Fruit fly (Drosophila melanogaster) whole organism, embryonic: ENCODE measurements around the gene CG14668.
A peak's percentile ranks its signal among the peaks of the same experiment; 100 is the strongest.

Experiments
- Antp ChIP-seq: fragments of 200-800 bp; sonication (Bioruptor generic); optimal IDR thresholded peaks from 3 replicates; lab custom pipeline; 2016; ENCODE audit warnings: missing biosample characterization, missing genetic modification characterization
- B-H1 ChIP-seq: fragments of 200-800 bp; sonication (Bioruptor generic); IDR thresholded peaks from 3 replicates; pipeline ENCODE4 v1.3.6; 2022; ENCODE audit warnings: missing biosample characterization, missing genetic modification characterization
- Bdp1 ChIP-seq: fragments of 200-800 bp; sonication (Bioruptor generic); optimal IDR thresholded peaks from 3 replicates; lab custom pipeline; 2016; ENCODE audit warnings: missing biosample characterization, missing genetic modification characterization
- Blimp-1 ChIP-seq: fragments of 200-800 bp; sonication (Bioruptor generic); optimal IDR thresholded peaks from 3 replicates; lab custom pipeline; 2018; ENCODE audit warnings: missing biosample characterization, missing genetic modification characterization, mild to moderate bottlenecking, moderate library complexity, missing genetic modification reagents
- Bteb2 ChIP-seq: fragments of 200-800 bp; sonication (Bioruptor generic); optimal IDR thresholded peaks from 2 replicates; lab custom pipeline; 2016; ENCODE audit warnings: missing biosample characterization, missing genetic modification characterization
- CG10147 ChIP-seq: fragments of 200-800 bp; sonication (Bioruptor generic); optimal IDR thresholded peaks from 2 replicates; lab custom pipeline; 2019; ENCODE audit warnings: missing biosample characterization, mild to moderate bottlenecking, missing genetic modification characterization, moderate library complexity
- CG10321 ChIP-seq: fragments of 200-800 bp; sonication (Bioruptor generic); IDR thresholded peaks from 2 replicates; pipeline ENCODE4 v1.3.6; 2022; ENCODE audit warnings: missing biosample characterization, missing genetic modification characterization
- CG11456 ChIP-seq: fragments of 200-800 bp; sonication (Bioruptor generic); IDR thresholded peaks from 3 replicates; pipeline ENCODE4 v1.3.6; 2022; ENCODE audit warnings: missing biosample characterization, missing genetic modification characterization
- CG13123 ChIP-seq: fragments of 200-800 bp; sonication (Bioruptor generic); optimal IDR thresholded peaks from 2 replicates; lab custom pipeline; 2016; ENCODE audit warnings: missing biosample characterization, missing genetic modification characterization
- CG14014 ChIP-seq: fragments of 200-800 bp; sonication (Bioruptor generic); IDR thresholded peaks from 2 replicates; pipeline ENCODE4 v1.3.6; 2022; ENCODE audit warnings: missing biosample characterization, missing genetic modification characterization
- CG17359 ChIP-seq: fragments of 200-800 bp; sonication (Bioruptor generic); optimal IDR thresholded peaks from 3 replicates; lab custom pipeline; 2018; ENCODE audit warnings: missing biosample characterization, mild to moderate bottlenecking, missing genetic modification characterization, moderate library complexity
- CG17361 ChIP-seq: fragments of 200-800 bp; sonication (Bioruptor generic); IDR thresholded peaks from 3 replicates; pipeline ENCODE4 v1.3.6; 2022; ENCODE audit warnings: missing biosample characterization, missing genetic modification characterization
- CG18476 ChIP-seq: fragments of 200-800 bp; sonication (Bioruptor generic); optimal IDR thresholded peaks from 2 replicates; lab custom pipeline; 2016; ENCODE audit warnings: missing biosample characterization, mild to moderate bottlenecking, missing genetic modification characterization
- CG18599 ChIP-seq: fragments of 200-800 bp; sonication (Bioruptor generic); optimal IDR thresholded peaks from 3 replicates; lab custom pipeline; 2017; ENCODE audit warnings: missing biosample characterization, missing genetic modification characterization, mild to moderate bottlenecking, moderate library complexity, missing genetic modification reagents
- CG2202 ChIP-seq: fragments of 200-800 bp; sonication (Bioruptor generic); optimal IDR thresholded peaks from 2 replicates; lab custom pipeline; 2018; ENCODE audit warnings: missing biosample characterization, mild to moderate bottlenecking, missing genetic modification characterization
- CG5245 ChIP-seq: fragments of 200-800 bp; sonication (Bioruptor generic); optimal IDR thresholded peaks from 3 replicates; lab custom pipeline; 2016; ENCODE audit warnings: missing biosample characterization, missing genetic modification characterization
- CG6689 ChIP-seq: fragments of 200-800 bp; sonication (Bioruptor generic); IDR thresholded peaks from 2 replicates; pipeline ENCODE4 v1.3.6; 2022; ENCODE audit warnings: missing biosample characterization, missing genetic modification characterization
- CHES-1-like ChIP-seq: fragments of 200-800 bp; sonication (Bioruptor generic); optimal IDR thresholded peaks from 2 replicates; lab custom pipeline; 2016; ENCODE audit warnings: missing biosample characterization, missing genetic modification characterization
- Chrac-16 ChIP-seq: fragments of 200-800 bp; sonication (Bioruptor generic); optimal IDR thresholded peaks from 3 replicates; lab custom pipeline; 2016; ENCODE audit warnings: missing biosample characterization, missing genetic modification characterization
- CkIIα-i1 ChIP-seq: fragments of 200-800 bp; sonication (Bioruptor generic); IDR thresholded peaks from 2 replicates; pipeline ENCODE4 v1.3.6; 2022; ENCODE audit warnings: missing biosample characterization, missing genetic modification characterization
- D19B ChIP-seq: fragments of 200-800 bp; sonication (Bioruptor generic); optimal IDR thresholded peaks from 2 replicates; lab custom pipeline; 2017; ENCODE audit warnings: missing biosample characterization, mild to moderate bottlenecking, missing genetic modification characterization
- Dll ChIP-seq: fragments of 200-800 bp; sonication (Bioruptor generic); IDR thresholded peaks from 4 replicates; pipeline ENCODE4 v1.3.6; 2022; ENCODE audit warnings: missing biosample characterization, missing genetic modification characterization; ENCODE audit not compliant: partially characterized antibody
- HLH4C ChIP-seq: fragments of 200-800 bp; sonication (Bioruptor generic); IDR thresholded peaks from 3 replicates; pipeline ENCODE4 v1.3.6; 2022; ENCODE audit warnings: missing biosample characterization, missing genetic modification characterization; ENCODE audit not compliant: partially characterized antibody
- Hmx ChIP-seq: fragments of 200-800 bp; sonication (Bioruptor generic); optimal IDR thresholded peaks from 2 replicates; lab custom pipeline; 2016; ENCODE audit warnings: missing biosample characterization, missing genetic modification characterization
- Hr3 ChIP-seq: fragments of 200-800 bp; sonication (Bioruptor generic); optimal IDR thresholded peaks from 3 replicates; lab custom pipeline; 2016; ENCODE audit warnings: missing biosample characterization, missing genetic modification characterization
- Jarid2 ChIP-seq: fragments of 200-800 bp; sonication (Bioruptor generic); optimal IDR thresholded peaks from 3 replicates; lab custom pipeline; 2017; ENCODE audit warnings: mild to moderate bottlenecking, missing biosample characterization, missing genetic modification reagents, missing genetic modification characterization
- Kr ChIP-seq: fragments of 200-800 bp; sonication (Bioruptor generic); optimal IDR thresholded peaks from 2 replicates; lab custom pipeline; 2017; ENCODE audit warnings: missing biosample characterization, mild to moderate bottlenecking, missing genetic modification characterization
- Med ChIP-seq: fragments of 200-800 bp; sonication (Bioruptor generic); peaks from one replicate; lab custom pipeline; 2016; ENCODE audit warnings: missing biosample characterization, missing genetic modification characterization, mild to moderate bottlenecking, inconsistent platforms, moderate library complexity
- NK7.1 ChIP-seq: fragments of 200-800 bp; sonication (Bioruptor generic); optimal IDR thresholded peaks from 3 replicates; lab custom pipeline; 2016; ENCODE audit warnings: missing biosample characterization, missing genetic modification characterization
- Neu2 ChIP-seq: fragments of 200-800 bp; sonication (Bioruptor generic); optimal IDR thresholded peaks from 3 replicates; lab custom pipeline; 2016; ENCODE audit warnings: missing biosample characterization, missing genetic modification characterization, borderline replicate concordance
- Spps ChIP-seq: fragments of 200-800 bp; sonication (Bioruptor generic); optimal IDR thresholded peaks from 2 replicates; lab custom pipeline; 2018; ENCODE audit warnings: missing biosample characterization, mild to moderate bottlenecking, missing genetic modification characterization
- Sry-δ ChIP-seq: fragments of 200-800 bp; sonication (Bioruptor generic); optimal IDR thresholded peaks from 2 replicates; lab custom pipeline; 2016; ENCODE audit warnings: missing biosample characterization, missing genetic modification characterization
- abd-A ChIP-seq: fragments of 200-800 bp; sonication (Bioruptor generic); optimal IDR thresholded peaks from 3 replicates; lab custom pipeline; 2019; ENCODE audit warnings: missing biosample characterization, mild to moderate bottlenecking, missing genetic modification characterization, moderate library complexity
- amos ChIP-seq: fragments of 200-800 bp; sonication (Bioruptor generic); IDR thresholded peaks from 2 replicates; pipeline ENCODE4 v1.3.6; 2022; ENCODE audit warnings: missing biosample characterization, missing genetic modification characterization; ENCODE audit not compliant: partially characterized antibody
- ase ChIP-seq: fragments of 200-800 bp; sonication (Bioruptor generic); IDR thresholded peaks from 3 replicates; pipeline ENCODE4 v1.3.6; 2022; ENCODE audit warnings: missing biosample characterization, missing genetic modification characterization
- bab2 ChIP-seq: fragments of 200-800 bp; sonication (Bioruptor generic); optimal IDR thresholded peaks from 2 replicates; lab custom pipeline; 2016; ENCODE audit warnings: missing biosample characterization, missing genetic modification characterization
- bigmax ChIP-seq: fragments of 200-800 bp; sonication (Bioruptor generic); optimal IDR thresholded peaks from 2 replicates; lab custom pipeline; 2018; ENCODE audit warnings: missing biosample characterization, mild to moderate bottlenecking, missing genetic modification characterization
- chif ChIP-seq, 2 experiments: fragments of 200-800 bp; sonication (Bioruptor generic); optimal IDR thresholded peaks; 3 replicates each; lab custom pipeline; 2016; ENCODE audit warnings: missing biosample characterization in 2 of 2, missing genetic modification characterization in 2 of 2
- corto ChIP-seq: fragments of 200-800 bp; sonication (Bioruptor generic); optimal IDR thresholded peaks from 2 replicates; lab custom pipeline; 2016; ENCODE audit warnings: missing biosample characterization, mild to moderate bottlenecking, missing genetic modification characterization, moderate library complexity
- crol ChIP-seq: fragments of 200-800 bp; sonication (Bioruptor generic); IDR thresholded peaks from 2 replicates; pipeline ENCODE4 v1.3.6; 2022; ENCODE audit warnings: missing biosample characterization, missing genetic modification characterization
- en ChIP-seq: fragments of 200-800 bp; sonication (Bioruptor generic); optimal IDR thresholded peaks from 2 replicates; lab custom pipeline; 2016; ENCODE audit warnings: missing biosample characterization, missing genetic modification characterization
- eyg ChIP-seq: fragments of 200-800 bp; sonication (Bioruptor generic); optimal IDR thresholded peaks from 3 replicates; lab custom pipeline; 2016; ENCODE audit warnings: missing biosample characterization, missing genetic modification characterization
- grn ChIP-seq: fragments of 200-800 bp; sonication (Bioruptor generic); optimal IDR thresholded peaks from 3 replicates; lab custom pipeline; 2017; ENCODE audit warnings: missing biosample characterization, missing genetic modification characterization
- hb ChIP-seq: fragments of 200-800 bp; sonication (Bioruptor generic); IDR thresholded peaks from 3 replicates; pipeline ENCODE4 v1.3.6; 2022; ENCODE audit warnings: missing biosample characterization, missing genetic modification characterization; ENCODE audit not compliant: partially characterized antibody
- phol ChIP-seq: fragments of 200-800 bp; sonication (Bioruptor generic); optimal IDR thresholded peaks from 3 replicates; lab custom pipeline; 2018; ENCODE audit warnings: missing biosample characterization, mild to moderate bottlenecking, missing genetic modification characterization, moderate library complexity
- pnt ChIP-seq: fragments of 200-800 bp; sonication (Bioruptor generic); optimal IDR thresholded peaks from 3 replicates; lab custom pipeline; 2016; ENCODE audit warnings: missing biosample characterization, missing genetic modification characterization
- ranshi ChIP-seq: fragments of 200-800 bp; sonication (Bioruptor generic); IDR thresholded peaks from 2 replicates; pipeline ENCODE4 v1.3.6; 2022; ENCODE audit warnings: missing biosample characterization, missing genetic modification characterization
- tap ChIP-seq: fragments of 200-800 bp; optimal IDR thresholded peaks from 3 replicates; lab custom pipeline; 2019; ENCODE audit warnings: missing biosample characterization, mild to moderate bottlenecking, missing genetic modification characterization, moderate library complexity
- toy ChIP-seq: fragments of 200-800 bp; sonication (Bioruptor generic); IDR thresholded peaks from 2 replicates; pipeline ENCODE4 v1.3.6; 2022; ENCODE audit warnings: missing biosample characterization, missing genetic modification characterization
- trem ChIP-seq: fragments of 200-800 bp; optimal IDR thresholded peaks from 3 replicates; lab custom pipeline; 2019; ENCODE audit warnings: missing biosample characterization, mild to moderate bottlenecking, missing genetic modification characterization, moderate library complexity

The CG14668 gene

dm6 chr3R:5363412-5363811 is 24.1 kb downstream of the CG14668 start (continued):
- TF ChIP-seq Blimp-1 (GFP tag; lab: Kevin White, UChicago) (peak; percentile 11), eyg (GFP tag; lab: Kevin White, UChicago) (no peak), Jarid2 (no peak), NK7.1 (GFP tag; lab: Kevin White, UChicago) (no peak), chif (GFP tag; optimal IDR thresholded peaks at IDR 0.05; lab: Kevin White, UChicago) (no peak), Antp (GFP tag; lab: Kevin White, UChicago) (no peak), CG18476 (GFP tag; lab: Kevin White, UChicago) (no peak), CG6689 (GFP tag; lab: Robert Waterston, UW) (no peak), Hmx (GFP tag; lab: Kevin White, UChicago) (no peak), CkIIα-i1 (GFP tag; lab: Robert Waterston, UW) (no peak), CG5245 (GFP tag; lab: Kevin White, UChicago) (no peak), CG13123 (GFP tag; lab: Kevin White, UChicago) (no peak), abd-A (tag; lab: Kevin White, UChicago) (peak; percentile 64), B-H1 (GFP tag; lab: Robert Waterston, UW) (0 out of 3 replicates have a peak, but pooled peaks have one; percentile 17), hb (no peak), Kr (GFP tag; lab: Kevin White, UChicago) (no peak), amos (GFP tag; lab: Robert Waterston, UW) (no peak), bab2 (GFP tag; lab: Kevin White, UChicago) (no peak), CG11456 (GFP tag; lab: Robert Waterston, UW) (no peak), Spps (tag; lab: Kevin White, UChicago) (no peak), bigmax (no peak), D19B (GFP tag; lab: Kevin White, UChicago) (no peak), grn (no peak), Med (peak; percentile 37), tap (tag; lab: Kevin White, UChicago) (no peak)

DNA sequence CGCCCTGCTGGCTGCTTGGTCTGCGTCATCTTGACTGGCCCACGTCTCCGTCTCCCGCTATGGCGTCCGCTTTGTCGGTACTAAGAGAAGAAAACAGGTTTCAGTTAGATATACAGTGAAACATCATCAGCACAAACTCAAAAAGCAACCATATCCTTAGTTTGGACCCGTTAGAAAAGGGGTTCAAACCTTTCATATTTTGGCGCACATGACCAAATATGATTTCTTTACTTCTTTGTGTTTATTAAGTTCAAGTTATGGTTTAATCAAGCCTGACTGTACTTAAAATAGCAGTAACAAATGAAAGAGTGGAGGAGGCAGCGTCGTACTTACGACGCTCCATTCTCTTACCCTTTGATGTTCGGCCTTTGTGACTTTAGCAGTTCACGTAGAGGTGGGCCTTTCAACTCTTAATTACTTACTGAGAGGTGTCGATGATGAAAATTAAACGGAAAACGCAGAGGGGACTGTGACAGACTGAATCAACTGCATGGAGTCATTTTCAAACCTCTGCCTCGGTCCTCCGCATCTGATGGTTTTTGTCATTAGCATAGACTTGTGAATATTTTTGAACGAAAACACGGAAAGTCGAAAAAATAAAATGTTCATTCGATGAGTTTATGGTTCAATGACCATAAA is 25.7 kb downstream of the CG14668 start:
- peak; percentile 83 for TF ChIP-seq Bteb2
- peak; percentile 88 for TF ChIP-seq CG18599 (GFP tag; lab: Kevin White, UChicago)
- TF ChIP-seq ranshi (GFP tag; lab: Robert Waterston, UW), result peak; percentile 88
- TF ChIP-seq phol (tag; lab: Kevin White, UChicago), result peak; percentile 76
- TF ChIP-seq pnt (GFP tag; lab: Kevin White, UChicago), result peak; percentile 90
- peak; percentile 82 for TF ChIP-seq corto (GFP tag; lab: Kevin White, UChicago)
- TF ChIP-seq CHES-1-like (GFP tag; lab: Kevin White, UChicago), result peak; percentile 67
- peak; percentile 90 for TF ChIP-seq CG17359 (tag; lab: Kevin White, UChicago)
- TF ChIP-seq CG10321, result peak; percentile 45; the same call in 1 of the 2 replicates
- TF ChIP-seq Bdp1 (GFP tag; lab: Kevin White, UChicago), result peak; percentile 57
- TF ChIP-seq Dll (GFP tag; lab: Robert Waterston, UW), result no peak
- peak; percentile 23 for TF ChIP-seq trem (tag; lab: Kevin White, UChicago)
- TF ChIP-seq ase (GFP tag; lab: Robert Waterston, UW), result peak; percentile 81
- peak; percentile 54 for TF ChIP-seq en (GFP tag; lab: Kevin White, UChicago)
- peak; percentile 82 for TF ChIP-seq CG10147 (GFP tag; lab: Kevin White, UChicago)
- TF ChIP-seq Hr3 (GFP tag; lab: Kevin White, UChicago), result peak; percentile 54
- TF ChIP-seq HLH4C, result no peak
- TF ChIP-seq CG14014 (GFP tag; lab: Robert Waterston, UW), result peak; percentile 88
- TF ChIP-seq Neu2 (GFP tag; lab: Kevin White, UChicago), result no peak
- peak; percentile 73 for TF ChIP-seq CG17361 (GFP tag; lab: Robert Waterston, UW)
- no peak for TF ChIP-seq crol (GFP tag; lab: Robert Waterston, UW)
- peak; percentile 48 for TF ChIP-seq CG2202
- TF ChIP-seq Chrac-16 (GFP tag; lab: Kevin White, UChicago), result peak; percentile 74
- peak; percentile 80 for TF ChIP-seq Blimp-1 (GFP tag; lab: Kevin White, UChicago)
- peak; percentile 64; the same call in 1 of the 2 replicates for TF ChIP-seq toy
- TF ChIP-seq Sry-δ (GFP tag; lab: Kevin White, UChicago), result peak; percentile 42
